Fruit fly (Drosophila melanogaster): ENCODE data around the gene CG33687.

DNA sequence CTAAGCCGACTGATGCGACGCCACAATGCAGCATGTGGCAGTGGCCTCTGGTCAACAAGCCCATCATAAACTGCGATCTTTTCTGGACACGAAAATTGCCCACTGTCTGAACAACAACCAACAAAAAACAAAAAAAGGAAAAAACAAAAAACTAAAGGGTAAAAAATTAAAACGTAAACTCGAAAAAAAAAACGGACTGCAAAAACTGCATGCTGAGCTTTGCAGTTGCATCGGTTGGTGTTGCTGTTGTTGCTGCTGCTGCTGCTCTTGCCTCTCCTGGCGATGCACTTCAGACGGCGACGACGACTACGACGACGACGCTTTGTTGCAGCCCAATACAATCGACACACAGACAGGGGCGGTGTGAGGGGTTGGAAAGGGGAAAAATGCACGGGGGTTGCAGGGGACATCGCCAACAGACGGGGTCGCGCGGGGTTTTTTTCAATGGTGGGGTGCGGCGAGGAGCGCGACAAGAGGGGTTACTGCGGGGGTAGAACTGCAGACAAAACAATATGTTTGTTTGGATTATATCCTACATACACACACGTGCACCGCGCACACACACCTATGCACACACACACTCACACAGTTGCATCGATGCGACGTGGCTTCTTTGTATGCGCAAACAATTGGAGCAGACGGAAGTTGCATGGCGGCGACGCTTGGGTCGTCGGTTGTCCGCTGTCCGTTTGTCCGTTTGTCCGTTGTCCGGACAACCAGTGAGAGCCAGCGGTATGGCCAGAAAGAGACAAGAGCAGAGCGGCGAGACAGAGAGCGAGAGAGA is 23.7 kb upstream of the CG33687 start:
- 0 out of 3 replicates have a peak, but pooled peaks have one; percentile 29 for TF ChIP-seq fd96Ca (GFP tag; IDR thresholded peaks at IDR 0.05)
- TF ChIP-seq EcR (GFP tag; optimal IDR thresholded peaks at IDR 0.05), result peak; percentile 77
- TF ChIP-seq Pif1B (GFP tag; optimal IDR thresholded peaks at IDR 0.05), result peak; percentile 24
- TF ChIP-seq CG34367 (tag; optimal IDR thresholded peaks at IDR 0.05), result no peak
- no peak for TF ChIP-seq CG8301 (tag; optimal IDR thresholded peaks at IDR 0.05)
- peak; percentile 98 for TF ChIP-seq CG13204 (GFP tag; optimal IDR thresholded peaks at IDR 0.05)
- no peak for TF ChIP-seq Ets98B (GFP tag; IDR thresholded peaks at IDR 0.05)

Measured in whole organism, pupa.